Worm (Caenorhabditis elegans): ENCODE measurements around the gene catp-3.

ce11 chrV:8108670-8109069 lies 32.9 kb downstream of the catp-3 start, which contains the start of gene myo-5:
- TF ChIP-seq snpc-4 (tag; optimal IDR thresholded peaks at IDR 0.05) = no peak
- TF ChIP-seq lsy-2 (tag; optimal IDR thresholded peaks at IDR 0.05) = no peak
- TF ChIP-seq nhr-28 (tag; optimal IDR thresholded peaks at IDR 0.05) = no peak
- TF ChIP-seq unc-62 (GFP tag; optimal IDR thresholded peaks at IDR 0.05) = no peak
- no peak for TF ChIP-seq nhr-12 (tag; optimal IDR thresholded peaks at IDR 0.05)
- no peak for TF ChIP-seq nhr-237 (tag; optimal IDR thresholded peaks at IDR 0.05)
- TF ChIP-seq unc-39 (tag; optimal IDR thresholded peaks at IDR 0.05) = no peak

All from whole organism, mixed stage, embryonic.